Fruit fly (Drosophila melanogaster): ENCODE data around the gene CG8086.

The CG8086 gene

dm6 chr2L:8257401-8258266 lies at the start of gene CG8086:
Gene CG8086, minus strand, starts transcription at chr2L:8257502.
- no peak for TF ChIP-seq psq (optimal IDR thresholded peaks at IDR 0.05)
- no peak for TF ChIP-seq usp (GFP tag; optimal IDR thresholded peaks at IDR 0.05)
- TF ChIP-seq Dll (optimal IDR thresholded peaks at IDR 0.05), result no peak
- no peak for TF ChIP-seq CG8478 (optimal IDR thresholded peaks at IDR 0.05)
- TF ChIP-seq pan (optimal IDR thresholded peaks at IDR 0.05), result no peak
- no peak for TF ChIP-seq EcR (GFP tag; optimal IDR thresholded peaks at IDR 0.05)

- no peak for TF ChIP-seq psq (optimal IDR thresholded peaks at IDR 0.05)
Observed at dm6 chr2L:8305409-8305808, 48.1 kb upstream of the CG8086 start, which contains the start of gene CG7840. Gene CG7840, plus strand, starts transcription at chr2L:8305586.

dm6 chr2L:8304635-8305034 lies 47.3 kb upstream of the CG8086 start:
- TF ChIP-seq psq (optimal IDR thresholded peaks at IDR 0.05), result no peak
- no peak for TF ChIP-seq pan (optimal IDR thresholded peaks at IDR 0.05)
- TF ChIP-seq Dll (optimal IDR thresholded peaks at IDR 0.05), result no peak
- TF ChIP-seq EcR (GFP tag; optimal IDR thresholded peaks at IDR 0.05), result no peak
- TF ChIP-seq CG8478 (optimal IDR thresholded peaks at IDR 0.05), result no peak
- no peak for TF ChIP-seq usp (GFP tag; optimal IDR thresholded peaks at IDR 0.05)

- TF ChIP-seq usp (GFP tag; optimal IDR thresholded peaks at IDR 0.05), result no peak
- TF ChIP-seq CG8478 (optimal IDR thresholded peaks at IDR 0.05), result no peak
- TF ChIP-seq Dll (optimal IDR thresholded peaks at IDR 0.05), result no peak
- TF ChIP-seq pan (optimal IDR thresholded peaks at IDR 0.05), result no peak
- TF ChIP-seq EcR (GFP tag; optimal IDR thresholded peaks at IDR 0.05), result no peak
- no peak for TF ChIP-seq psq (optimal IDR thresholded peaks at IDR 0.05)
Observed at dm6 chr2L:8302766-8303479, 45.6 kb upstream of the CG8086 start, which contains the start of the genes wol and Scgalpha. Gene wol, minus strand, starts transcription at chr2L:8302985. Gene Scgalpha, plus strand, starts transcription at chr2L:8303429.

- TF ChIP-seq pan (optimal IDR thresholded peaks at IDR 0.05) (no peak), EcR (GFP tag; optimal IDR thresholded peaks at IDR 0.05) (peak in 1 of 2 experiments; percentile 25), Dll (optimal IDR thresholded peaks at IDR 0.05) (no peak)
Observed at dm6 chr2L:8300220-8301167, 43.2 kb upstream of the CG8086 start, which contains the start of gene Btk. Gene Btk, minus strand, starts transcription at chr2L:8301079.

dm6 chr2L:8299194-8299811 lies 42.0 kb upstream of the CG8086 start:
- no peak for TF ChIP-seq Dll (optimal IDR thresholded peaks at IDR 0.05)
- TF ChIP-seq EcR (GFP tag; optimal IDR thresholded peaks at IDR 0.05), result no peak

dm6 chr2L:8297070-8297469 lies 39.8 kb upstream of the CG8086 start:
- TF ChIP-seq EcR (GFP tag; optimal IDR thresholded peaks at IDR 0.05) (no peak), psq (optimal IDR thresholded peaks at IDR 0.05) (no peak), Dll (optimal IDR thresholded peaks at IDR 0.05) (no peak), usp (GFP tag; optimal IDR thresholded peaks at IDR 0.05) (no peak), CG8478 (optimal IDR thresholded peaks at IDR 0.05) (no peak), pan (optimal IDR thresholded peaks at IDR 0.05) (no peak)

- TF ChIP-seq EcR (GFP tag; optimal IDR thresholded peaks at IDR 0.05) (no peak), psq (optimal IDR thresholded peaks at IDR 0.05) (no peak), usp (GFP tag; optimal IDR thresholded peaks at IDR 0.05) (no peak), pan (optimal IDR thresholded peaks at IDR 0.05) (no peak), Dll (optimal IDR thresholded peaks at IDR 0.05) (no peak), CG8478 (optimal IDR thresholded peaks at IDR 0.05) (no peak)
Observed at dm6 chr2L:8296395-8296794, 39.1 kb upstream of the CG8086 start.

- TF ChIP-seq pan (optimal IDR thresholded peaks at IDR 0.05), result no peak
- no peak for TF ChIP-seq Dll (optimal IDR thresholded peaks at IDR 0.05)
- no peak for TF ChIP-seq psq (optimal IDR thresholded peaks at IDR 0.05)
- no peak for TF ChIP-seq usp (GFP tag; optimal IDR thresholded peaks at IDR 0.05)
- no peak for TF ChIP-seq CG8478 (optimal IDR thresholded peaks at IDR 0.05)
- TF ChIP-seq EcR (GFP tag; optimal IDR thresholded peaks at IDR 0.05), result no peak
Observed at dm6 chr2L:8294043-8294442, 36.7 kb upstream of the CG8086 start.

- TF ChIP-seq pan (optimal IDR thresholded peaks at IDR 0.05) (no peak), EcR (GFP tag; optimal IDR thresholded peaks at IDR 0.05) (no peak), psq (optimal IDR thresholded peaks at IDR 0.05) (no peak), CG8478 (optimal IDR thresholded peaks at IDR 0.05) (no peak), Dll (optimal IDR thresholded peaks at IDR 0.05) (no peak), usp (GFP tag; optimal IDR thresholded peaks at IDR 0.05) (no peak)
Observed at dm6 chr2L:8293449-8293848, 36.1 kb upstream of the CG8086 start.

- TF ChIP-seq EcR (GFP tag; optimal IDR thresholded peaks at IDR 0.05) (no peak), CG8478 (optimal IDR thresholded peaks at IDR 0.05) (no peak), Dll (optimal IDR thresholded peaks at IDR 0.05) (no peak), usp (GFP tag; optimal IDR thresholded peaks at IDR 0.05) (no peak), pan (optimal IDR thresholded peaks at IDR 0.05) (no peak), psq (optimal IDR thresholded peaks at IDR 0.05) (no peak)
Observed at dm6 chr2L:8292159-8292887, 35.0 kb upstream of the CG8086 start.

Data from whole organism.